Worm (Caenorhabditis elegans) whole organism, L1 larva: ENCODE data around the gene Y32B12B.2.

Experiments used
- C04F5.9 ChIP-seq: sonication (generic microtip); optimal IDR thresholded peaks from 2 replicates; lab custom pipeline; 2016; ENCODE audit warnings: missing genetic modification characterization, missing compliant biosample characterization
- C34B4.2 ChIP-seq: sonication (generic microtip); optimal IDR thresholded peaks from 2 replicates; lab custom pipeline; 2017; ENCODE audit warnings: mild to moderate bottlenecking, missing genetic modification characterization, missing compliant biosample characterization
- F16B12.6 ChIP-seq: fragments of 150-350 bp; optimal IDR thresholded peaks from 2 replicates; lab custom pipeline; 2014; ENCODE audit warnings: missing biosample characterization, missing genetic modification characterization
- blmp-1 ChIP-seq: fragments of 150-350 bp; optimal IDR thresholded peaks from 2 replicates; lab custom pipeline; 2014; ENCODE audit warnings: missing biosample characterization, missing genetic modification characterization
- ceh-8 ChIP-seq: fragments of 200-800 bp; sonication (Bioruptor generic); optimal IDR thresholded peaks from 2 replicates; lab custom pipeline; 2018; ENCODE audit warnings: mild to moderate bottlenecking, missing genetic modification characterization, moderate library complexity, missing compliant biosample characterization
- ceh-82 ChIP-seq, 3 experiments: fragments of 150-350 bp in 1 of 3; sonication (generic microtip) in 2 of 3; optimal IDR thresholded peaks; 2 replicates each; lab custom pipeline; 2014 to 2017; ENCODE audit warnings: missing biosample characterization in 3 of 3, missing genetic modification characterization in 3 of 3
- ceh-90 ChIP-seq: sonication (generic microtip); optimal IDR thresholded peaks from 2 replicates; lab custom pipeline; 2016; ENCODE audit warnings: missing genetic modification characterization, missing compliant biosample characterization
- dsc-1 ChIP-seq: sonication (generic microtip); optimal IDR thresholded peaks from 2 replicates; lab custom pipeline; 2016; ENCODE audit warnings: mild to moderate bottlenecking, missing genetic modification characterization, missing compliant biosample characterization
- efl-1 ChIP-seq, 4 experiments: fragments of 150-350 bp; optimal IDR thresholded peaks in 3 of 4; peaks in 1 of 4; 1 replicate in 1 of 4; 2 replicates in 3 of 4; lab custom pipeline; 2014; ENCODE audit warnings: missing biosample characterization in 2 of 4, missing genetic modification characterization in 2 of 4, missing genetic modification reagents in 2 of 4
- egl-27 ChIP-seq, 2 experiments: fragments of 150-350 bp in 1 of 2; sonication (generic microtip); optimal IDR thresholded peaks; 3 replicates each; lab custom pipeline; 2017 to 2018; ENCODE audit warnings: missing biosample characterization in 2 of 2, missing genetic modification characterization in 2 of 2, missing genetic modification reagents in 2 of 2
- elt-2 ChIP-seq: sonication (generic microtip); optimal IDR thresholded peaks from 2 replicates; lab custom pipeline; 2016; ENCODE audit warnings: missing genetic modification characterization, mild to moderate bottlenecking, inconsistent platforms, missing compliant biosample characterization, missing genetic modification reagents
- isw-1 ChIP-seq: fragments of 200-800 bp; sonication (Bioruptor generic); IDR thresholded peaks from 2 replicates; pipeline ENCODE4 v1.3.6; 2022; ENCODE audit warnings: missing genetic modification characterization, missing compliant biosample characterization
- lin-15B ChIP-seq: fragments of 150-350 bp; sonication (generic microtip); optimal IDR thresholded peaks from 3 replicates; lab custom pipeline; 2014; ENCODE audit warnings: missing biosample characterization, missing genetic modification characterization
- lir-3 ChIP-seq: sonication (generic microtip); optimal IDR thresholded peaks from 2 replicates; lab custom pipeline; 2016; ENCODE audit warnings: mild to moderate bottlenecking, missing genetic modification characterization, moderate library complexity, missing compliant biosample characterization; ENCODE audit not compliant: poor library complexity
- lsy-2 ChIP-seq, 2 experiments: fragments of 150-350 bp; optimal IDR thresholded peaks; 2 replicates each; lab custom pipeline; 2014; ENCODE audit warnings: missing biosample characterization in 2 of 2, missing genetic modification characterization in 2 of 2
- mdl-1 ChIP-seq, 2 experiments: fragments of 150-350 bp; optimal IDR thresholded peaks; 2 replicates each; lab custom pipeline; 2014 to 2017; ENCODE audit warnings: missing biosample characterization in 2 of 2, missing genetic modification characterization in 2 of 2, inconsistent platforms in 1 of 2
- mep-1 ChIP-seq: fragments of 150-350 bp; optimal IDR thresholded peaks from 2 replicates; lab custom pipeline; 2014; ENCODE audit warnings: missing biosample characterization, missing genetic modification characterization
- nhr-19 ChIP-seq: fragments of 200-800 bp; sonication (Bioruptor generic); conservative IDR thresholded peaks from 2 replicates; pipeline ENCODE4 v1.3.6; 2022; ENCODE audit warnings: missing genetic modification characterization, missing compliant biosample characterization
- nhr-20 ChIP-seq: sonication (generic microtip); optimal IDR thresholded peaks from 2 replicates; lab custom pipeline; 2016; ENCODE audit warnings: mild to moderate bottlenecking, missing genetic modification characterization, missing compliant biosample characterization
- nhr-47 ChIP-seq: sonication (generic microtip); optimal IDR thresholded peaks from 2 replicates; lab custom pipeline; 2016; ENCODE audit warnings: mild to moderate bottlenecking, missing genetic modification characterization, moderate library complexity, missing compliant biosample characterization
- nhr-84 ChIP-seq: sonication (generic microtip); optimal IDR thresholded peaks from 2 replicates; lab custom pipeline; 2017; ENCODE audit warnings: missing biosample characterization, missing genetic modification characterization
- nhr-90 ChIP-seq: sonication (generic microtip); optimal IDR thresholded peaks from 2 replicates; lab custom pipeline; 2016; ENCODE audit warnings: mild to moderate bottlenecking, missing genetic modification characterization, missing compliant biosample characterization; ENCODE audit not compliant: poor library complexity
- pax-3 ChIP-seq: fragments of 200-800 bp; sonication (Bioruptor generic); optimal IDR thresholded peaks from 2 replicates; lab custom pipeline; 2018; ENCODE audit warnings: mild to moderate bottlenecking, missing genetic modification characterization, moderate library complexity, missing compliant biosample characterization
- rnt-1 ChIP-seq: sonication (generic microtip); optimal IDR thresholded peaks from 2 replicates; lab custom pipeline; 2016; ENCODE audit warnings: mild to moderate bottlenecking, missing genetic modification characterization, moderate library complexity, missing compliant biosample characterization
- skn-1 ChIP-seq: fragments of 150-350 bp; optimal IDR thresholded peaks from 2 replicates; lab custom pipeline; 2014; ENCODE audit warnings: missing biosample characterization, missing genetic modification characterization
- snpc-4 ChIP-seq: fragments of 150-350 bp; optimal IDR thresholded peaks from 2 replicates; lab custom pipeline; 2014; ENCODE audit warnings: missing biosample characterization, missing genetic modification characterization
- sox-4 ChIP-seq: sonication (generic microtip); optimal IDR thresholded peaks from 2 replicates; lab custom pipeline; 2016; ENCODE audit warnings: missing genetic modification characterization, missing compliant biosample characterization
- sptf-1 ChIP-seq: fragments of 150-350 bp; optimal IDR thresholded peaks from 2 replicates; lab custom pipeline; 2014; ENCODE audit warnings: missing biosample characterization, missing genetic modification characterization
- sup-37 ChIP-seq: fragments of 200-800 bp; sonication (Bioruptor generic); optimal IDR thresholded peaks from 2 replicates; lab custom pipeline; 2018; ENCODE audit warnings: mild to moderate bottlenecking, missing genetic modification characterization, missing compliant biosample characterization
- tbx-2 ChIP-seq: sonication (generic microtip); optimal IDR thresholded peaks from 2 replicates; lab custom pipeline; 2016; ENCODE audit warnings: missing genetic modification characterization, missing compliant biosample characterization
- unc-30 ChIP-seq: sonication (generic microtip); optimal IDR thresholded peaks from 2 replicates; lab custom pipeline; 2017; ENCODE audit warnings: missing biosample characterization, missing genetic modification characterization
- unc-86 ChIP-seq: sonication (generic microtip); optimal IDR thresholded peaks from 2 replicates; lab custom pipeline; 2016; ENCODE audit warnings: missing genetic modification characterization, missing compliant biosample characterization
- unc-98 ChIP-seq: fragments of 200-800 bp; sonication (Bioruptor generic); IDR thresholded peaks from 2 replicates; pipeline ENCODE4 v1.3.6; 2022; ENCODE audit warnings: missing genetic modification characterization, missing compliant biosample characterization
- vab-15 ChIP-seq: sonication (generic microtip); optimal IDR thresholded peaks from 2 replicates; lab custom pipeline; 2017; ENCODE audit warnings: missing genotype, mild to moderate bottlenecking, missing genetic modification characterization, missing compliant biosample characterization
- zag-1 ChIP-seq: fragments of 150-350 bp; optimal IDR thresholded peaks from 2 replicates; lab custom pipeline; 2014; ENCODE audit warnings: missing biosample characterization, missing genetic modification characterization
- zip-4 ChIP-seq: fragments of 200-800 bp; sonication (Bioruptor generic); optimal IDR thresholded peaks from 2 replicates; lab custom pipeline; 2018; ENCODE audit warnings: mild to moderate bottlenecking, missing genetic modification characterization, moderate library complexity, missing compliant biosample characterization

Y32B12B.2 gene

ce11 chrV:16535172-16535571, 3.0 kb upstream of the Y32B12B.2 start, which contains the start of gene Y32B12B.8:
Gene Y32B12B.8 (plus strand): TSS chrV:16535472.
- TF ChIP-seq nhr-19 (GFP tag; lab: Robert Waterston, UW) (no peak), nhr-47 (tag; lab: Kevin White, UChicago) (no peak), lsy-2 (tag; optimal IDR thresholded peaks at IDR 0.05; lab: Kevin White, UChicago) (no peak), egl-27 (tag; optimal IDR thresholded peaks at IDR 0.05; lab: Kevin White, UChicago) (no peak), lin-15B (tag; lab: Kevin White, UChicago) (no peak), unc-98 (no peak)

DNA sequence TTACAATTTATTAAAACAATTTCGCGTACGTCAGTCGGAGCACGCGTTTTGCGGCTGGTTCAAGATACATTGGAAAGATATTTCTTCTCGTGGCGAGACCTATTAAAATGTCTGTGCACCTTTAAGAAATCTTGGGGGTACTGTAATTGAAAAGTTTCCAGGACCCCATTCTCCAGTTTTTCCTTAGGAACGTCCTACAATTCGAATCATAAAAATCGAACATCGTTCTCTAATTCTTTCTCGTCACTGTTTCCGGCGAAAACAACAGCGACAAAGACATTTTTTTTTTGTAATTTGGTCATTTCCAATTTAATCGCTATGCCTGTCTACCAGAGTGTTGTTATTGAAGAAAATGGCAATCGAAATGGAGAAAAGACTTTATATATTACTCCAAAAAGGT, 1.5 kb upstream of the Y32B12B.2 start, which contains the start of gene Y32B12B.1:
Gene Y32B12B.1, plus strand, starts transcription at position 301 of the 400 bp plus-strand sequence.
- TF ChIP-seq nhr-84 (tag; lab: Kevin White, UChicago), result no peak
- TF ChIP-seq ceh-82 (tag; optimal IDR thresholded peaks at IDR 0.05; lab: Kevin White, UChicago), result no peak
- TF ChIP-seq F16B12.6, result no peak
- TF ChIP-seq pax-3, result no peak
- TF ChIP-seq elt-2 (tag; lab: Kevin White, UChicago), result no peak
- TF ChIP-seq isw-1 (GFP tag; lab: Robert Waterston, UW), result no peak
- TF ChIP-seq tbx-2 (tag; lab: Kevin White, UChicago), result no peak
- TF ChIP-seq zip-4 (GFP tag; lab: Kevin White, UChicago), result no peak
- no peak for TF ChIP-seq ceh-90
- no peak for TF ChIP-seq mep-1
- TF ChIP-seq nhr-90 (tag; lab: Kevin White, UChicago), result no peak
- no peak for TF ChIP-seq dsc-1 (tag; lab: Kevin White, UChicago)
- no peak for TF ChIP-seq vab-15 (tag; lab: Kevin White, UChicago)
- TF ChIP-seq rnt-1 (tag; lab: Kevin White, UChicago), result no peak
- TF ChIP-seq nhr-19 (GFP tag; lab: Robert Waterston, UW), result no peak
- TF ChIP-seq sox-4 (tag; lab: Kevin White, UChicago), result no peak
- TF ChIP-seq unc-30 (tag; lab: Kevin White, UChicago), result no peak
- TF ChIP-seq nhr-20, result no peak
- TF ChIP-seq C34B4.2 (tag; lab: Kevin White, UChicago), result no peak
- no peak for TF ChIP-seq unc-98

DNA sequence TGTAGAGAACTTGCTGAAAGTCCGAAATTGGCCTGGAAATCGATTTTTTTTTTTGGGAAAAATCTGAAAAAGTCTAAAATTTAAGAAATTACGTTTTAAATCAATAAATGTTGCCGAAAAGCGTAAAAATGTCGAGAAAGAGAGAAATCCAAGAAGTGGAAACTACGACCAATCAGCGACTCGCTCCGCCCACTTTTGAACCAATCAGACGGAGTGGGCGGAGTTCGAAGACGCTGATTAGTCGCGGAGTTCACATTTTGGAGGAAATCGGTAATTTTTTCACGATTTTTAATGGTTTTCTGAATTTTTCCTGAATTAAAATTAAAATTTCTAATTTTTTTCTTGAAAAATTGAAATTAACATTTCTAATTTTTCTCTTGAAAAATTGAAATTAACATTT, 1.5 kb downstream of the Y32B12B.2 start:
- TF ChIP-seq sptf-1 (tag; lab: Kevin White, UChicago), result no peak
- no peak for TF ChIP-seq elt-2 (tag; lab: Kevin White, UChicago)
- no peak for TF ChIP-seq C04F5.9 (tag; lab: Kevin White, UChicago)
- TF ChIP-seq efl-1 (optimal IDR thresholded peaks at IDR 0.05; lab: Kevin White, UChicago), result no peak
- TF ChIP-seq efl-1 (GFP tag; optimal IDR thresholded peaks at IDR 0.05 in 1 of 2; lab: Kevin White, UChicago), result no peak
- TF ChIP-seq, all 84 proteins: peak for 0

DNA sequence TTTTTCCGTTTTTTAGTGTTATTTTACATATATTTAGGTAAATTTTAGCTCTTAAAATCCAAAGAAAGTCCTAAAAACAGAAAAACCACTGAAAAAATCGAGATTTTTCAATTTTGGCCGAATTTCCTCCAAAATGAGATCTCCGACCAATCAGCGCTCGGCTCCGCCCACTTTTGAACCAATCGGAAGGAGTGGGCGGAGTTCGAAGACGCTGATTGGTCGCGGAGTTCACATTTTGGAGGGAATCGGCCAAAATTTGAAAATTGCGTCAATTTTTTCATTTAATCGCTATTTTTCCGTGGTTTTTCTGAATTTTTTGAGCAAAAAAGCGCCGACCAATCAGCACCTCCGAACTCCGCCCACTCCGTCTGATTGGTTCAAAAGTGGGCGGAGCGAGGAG, 2.5 kb downstream of the Y32B12B.2 start:
- TF ChIP-seq vab-15 (tag; lab: Kevin White, UChicago) (no peak), C34B4.2 (tag; lab: Kevin White, UChicago) (no peak), zip-4 (GFP tag; lab: Kevin White, UChicago) (no peak), unc-86 (tag; lab: Kevin White, UChicago) (no peak), ceh-82 (tag; optimal IDR thresholded peaks at IDR 0.05; lab: Kevin White, UChicago) (no peak)
- TF ChIP-seq, all 84 proteins: peak for 0

- TF ChIP-seq sup-37 (GFP tag; lab: Kevin White, UChicago), result no peak
- no peak for TF ChIP-seq lir-3 (tag; lab: Kevin White, UChicago)
- TF ChIP-seq nhr-47 (tag; lab: Kevin White, UChicago), result no peak
- TF ChIP-seq C04F5.9 (tag; lab: Kevin White, UChicago), result no peak
- no peak for TF ChIP-seq nhr-90 (tag; lab: Kevin White, UChicago)
- no peak for TF ChIP-seq skn-1
- TF ChIP-seq ceh-8, result no peak
- no peak for TF ChIP-seq unc-30 (tag; lab: Kevin White, UChicago)
- TF ChIP-seq mdl-1 (tag; optimal IDR thresholded peaks at IDR 0.05; lab: Kevin White, UChicago), result no peak
- TF ChIP-seq lin-15B (tag; lab: Kevin White, UChicago), result no peak
- no peak for TF ChIP-seq blmp-1
- no peak for TF ChIP-seq zag-1 (tag; lab: Kevin White, UChicago)
- TF ChIP-seq snpc-4 (tag; lab: Kevin White, UChicago), result no peak
Measured at ce11 chrV:16550680-16551079, 12.5 kb downstream of the Y32B12B.2 start, which contains the start of gene srbc-65. Gene srbc-65 (plus strand): TSS chrV:16550980.
